Fruit fly (Drosophila melanogaster) whole organism, embryonic: Measurements from ENCODE around the gene Fife.

ENCODE experiments used
- Adf1 ChIP-seq: fragments of 200-800 bp; sonication (Bioruptor generic); IDR thresholded peaks from 2 replicates; pipeline ENCODE4 v1.3.6; 2022; ENCODE audit warnings: missing biosample characterization, missing genetic modification characterization
- CG10543 ChIP-seq: fragments of 200-800 bp; sonication (Bioruptor generic); optimal IDR thresholded peaks from 3 replicates; lab custom pipeline; 2017; ENCODE audit warnings: missing biosample characterization, mild to moderate bottlenecking, missing genetic modification characterization, moderate library complexity
- CG13424 ChIP-seq: fragments of 200-800 bp; sonication (Bioruptor generic); optimal IDR thresholded peaks from 2 replicates; lab custom pipeline; 2019; ENCODE audit warnings: missing biosample characterization, mild to moderate bottlenecking, missing genetic modification characterization, moderate library complexity
- CG13894 ChIP-seq: fragments of 200-800 bp; sonication (Bioruptor generic); optimal IDR thresholded peaks from 3 replicates; lab custom pipeline; 2018; ENCODE audit warnings: missing biosample characterization, mild to moderate bottlenecking, missing genetic modification characterization, moderate library complexity
- CG14667 ChIP-seq: fragments of 200-800 bp; sonication (Bioruptor generic); IDR thresholded peaks from 2 replicates; pipeline ENCODE4 v1.3.6; 2022; ENCODE audit warnings: missing biosample characterization, missing genetic modification characterization
- CG14860 ChIP-seq: fragments of 200-800 bp; sonication (Bioruptor generic); IDR thresholded peaks from 3 replicates; pipeline ENCODE4 v1.3.6; 2022; ENCODE audit warnings: missing biosample characterization, missing genetic modification characterization; ENCODE audit not compliant: partially characterized antibody
- CG1603 ChIP-seq: fragments of 200-800 bp; sonication (Bioruptor generic); optimal IDR thresholded peaks from 2 replicates; lab custom pipeline; 2019; ENCODE audit warnings: missing biosample characterization, mild to moderate bottlenecking, missing genetic modification characterization, moderate library complexity
- CG16779 ChIP-seq: fragments of 200-800 bp; sonication (Bioruptor generic); IDR thresholded peaks from 2 replicates; pipeline ENCODE4 v1.3.6; 2022; ENCODE audit warnings: missing biosample characterization, missing genetic modification characterization
- CG16863 ChIP-seq: fragments of 200-800 bp; sonication (Bioruptor generic); optimal IDR thresholded peaks from 3 replicates; lab custom pipeline; 2016; ENCODE audit warnings: missing biosample characterization, missing genetic modification characterization
- CG1832 ChIP-seq: fragments of 200-800 bp; sonication (Bioruptor generic); optimal IDR thresholded peaks from 2 replicates; lab custom pipeline; 2017; ENCODE audit warnings: missing biosample characterization, mild to moderate bottlenecking, missing genetic modification characterization, inconsistent platforms
- CG2678 ChIP-seq: fragments of 200-800 bp; sonication (Bioruptor generic); optimal IDR thresholded peaks from 3 replicates; lab custom pipeline; 2019; ENCODE audit warnings: missing biosample characterization, mild to moderate bottlenecking, missing genetic modification characterization, moderate library complexity
- CG4404 ChIP-seq: fragments of 200-800 bp; sonication (Bioruptor generic); IDR thresholded peaks from 2 replicates; pipeline ENCODE4 v1.3.6; 2022; ENCODE audit warnings: missing biosample characterization, missing genetic modification characterization
- CG4854 ChIP-seq: fragments of 200-800 bp; sonication (Bioruptor generic); optimal IDR thresholded peaks from 2 replicates; lab custom pipeline; 2016; ENCODE audit warnings: missing biosample characterization, missing genetic modification characterization, inconsistent platforms
- CG7745 ChIP-seq: fragments of 200-800 bp; sonication (Bioruptor generic); optimal IDR thresholded peaks from 2 replicates; lab custom pipeline; 2018; ENCODE audit warnings: missing biosample characterization, mild to moderate bottlenecking, missing genetic modification characterization, moderate library complexity
- CG7786 ChIP-seq: fragments of 200-800 bp; sonication (Bioruptor generic); optimal IDR thresholded peaks from 2 replicates; lab custom pipeline; 2016; ENCODE audit warnings: missing biosample characterization, missing genetic modification characterization
- CG8478 ChIP-seq: fragments of >200 bp; optimal IDR thresholded peaks from 2 replicates; lab custom pipeline; 2018
- Camta ChIP-seq: fragments of 200-800 bp; sonication (Bioruptor generic); optimal IDR thresholded peaks from 2 replicates; lab custom pipeline; 2016; ENCODE audit warnings: missing biosample characterization, missing genetic modification characterization
- Deaf1 ChIP-seq: fragments of 200-800 bp; optimal IDR thresholded peaks from 3 replicates; lab custom pipeline; 2019; ENCODE audit warnings: missing biosample characterization, mild to moderate bottlenecking, missing genetic modification characterization, moderate library complexity
- ERR ChIP-seq: fragments of 200-800 bp; sonication (Bioruptor generic); optimal IDR thresholded peaks from 2 replicates; lab custom pipeline; 2016; ENCODE audit warnings: missing biosample characterization, missing genetic modification characterization
- Eip74EF ChIP-seq, 2 experiments: fragments of 200-800 bp in 1 of 2; fragments of >200 bp in 1 of 2; sonication (Bioruptor generic) in 1 of 2; optimal IDR thresholded peaks; 2 replicates each; lab custom pipeline; 2017 to 2019; ENCODE audit warnings: missing biosample characterization in 2 of 2, missing genetic modification characterization in 2 of 2, mild to moderate bottlenecking in 1 of 2, moderate library complexity in 1 of 2
- Elba2 ChIP-seq: fragments of 200-800 bp; sonication (Bioruptor generic); optimal IDR thresholded peaks from 3 replicates; lab custom pipeline; 2016; ENCODE audit warnings: missing biosample characterization, missing genetic modification characterization
- Hmr ChIP-seq: fragments of 200-800 bp; sonication (Bioruptor generic); optimal IDR thresholded peaks from 3 replicates; lab custom pipeline; 2017; ENCODE audit warnings: mild to moderate bottlenecking, missing biosample characterization, missing genetic modification reagents, missing genetic modification characterization
- Hr51 ChIP-seq, 2 experiments: fragments of 200-800 bp; sonication (Bioruptor generic); optimal IDR thresholded peaks; 2 replicates in 1 of 2; 3 replicates in 1 of 2; lab custom pipeline; 2016 to 2018; ENCODE audit warnings: missing biosample characterization in 2 of 2, missing genetic modification characterization in 2 of 2, mild to moderate bottlenecking in 1 of 2, moderate library complexity in 1 of 2
- Jarid2 ChIP-seq: fragments of 200-800 bp; sonication (Bioruptor generic); optimal IDR thresholded peaks from 3 replicates; lab custom pipeline; 2017; ENCODE audit warnings: mild to moderate bottlenecking, missing biosample characterization, missing genetic modification reagents, missing genetic modification characterization
- Med ChIP-seq: fragments of 200-800 bp; sonication (Bioruptor generic); peaks from one replicate; lab custom pipeline; 2016; ENCODE audit warnings: missing biosample characterization, missing genetic modification characterization, mild to moderate bottlenecking, inconsistent platforms, moderate library complexity
- abd-A ChIP-seq: fragments of 200-800 bp; sonication (Bioruptor generic); optimal IDR thresholded peaks from 3 replicates; lab custom pipeline; 2019; ENCODE audit warnings: missing biosample characterization, mild to moderate bottlenecking, missing genetic modification characterization, moderate library complexity
- ac ChIP-seq: fragments of 200-800 bp; sonication (Bioruptor generic); optimal IDR thresholded peaks from 3 replicates; lab custom pipeline; 2017; ENCODE audit warnings: missing biosample characterization, mild to moderate bottlenecking, missing genetic modification characterization
- amos ChIP-seq: fragments of 200-800 bp; sonication (Bioruptor generic); IDR thresholded peaks from 2 replicates; pipeline ENCODE4 v1.3.6; 2022; ENCODE audit warnings: missing biosample characterization, missing genetic modification characterization; ENCODE audit not compliant: partially characterized antibody
- ato ChIP-seq: fragments of 200-800 bp; sonication (Bioruptor generic); IDR thresholded peaks from 2 replicates; pipeline ENCODE4 v1.3.6; 2022; ENCODE audit warnings: missing biosample characterization, missing genetic modification characterization; ENCODE audit not compliant: partially characterized antibody
- az2 ChIP-seq: fragments of 200-800 bp; sonication (Bioruptor generic); optimal IDR thresholded peaks from 3 replicates; lab custom pipeline; 2016; ENCODE audit warnings: missing biosample characterization, missing genetic modification characterization
- bowl ChIP-seq: fragments of 200-800 bp; sonication (Bioruptor generic); IDR thresholded peaks from 2 replicates; pipeline ENCODE4 v1.3.6; 2022; ENCODE audit warnings: missing biosample characterization, missing genetic modification characterization
- br ChIP-seq: fragments of >200 bp; optimal IDR thresholded peaks from 2 replicates; lab custom pipeline; 2017
- bsh ChIP-seq, 2 experiments: fragments of 200-800 bp; sonication (Bioruptor generic); optimal IDR thresholded peaks; 2 replicates each; lab custom pipeline; 2017 to 2018; ENCODE audit warnings: mild to moderate bottlenecking in 2 of 2, missing biosample characterization in 2 of 2, missing genetic modification characterization in 2 of 2, moderate library complexity in 1 of 2
- crol ChIP-seq: fragments of 200-800 bp; sonication (Bioruptor generic); IDR thresholded peaks from 2 replicates; pipeline ENCODE4 v1.3.6; 2022; ENCODE audit warnings: missing biosample characterization, missing genetic modification characterization
- ewg ChIP-seq: fragments of 200-800 bp; sonication (Bioruptor generic); optimal IDR thresholded peaks from 3 replicates; lab custom pipeline; 2017; ENCODE audit warnings: mild to moderate bottlenecking, missing biosample characterization, missing genetic modification reagents, missing genetic modification characterization
- gfzf ChIP-seq: fragments of 200-800 bp; sonication (Bioruptor generic); optimal IDR thresholded peaks from 2 replicates; lab custom pipeline; 2016; ENCODE audit warnings: missing biosample characterization, mild to moderate bottlenecking, missing genetic modification characterization, moderate library complexity
- gro ChIP-seq: fragments of 200-800 bp; sonication (Bioruptor generic); optimal IDR thresholded peaks from 2 replicates; lab custom pipeline; 2016; ENCODE audit warnings: missing biosample characterization, missing genetic modification characterization
- nerfin-2 ChIP-seq: fragments of 200-800 bp; sonication (Bioruptor generic); IDR thresholded peaks from 2 replicates; pipeline ENCODE4 v1.3.6; 2022; ENCODE audit warnings: missing biosample characterization, missing genetic modification characterization; ENCODE audit not compliant: partially characterized antibody
- nmo ChIP-seq: fragments of 200-800 bp; sonication (Bioruptor generic); optimal IDR thresholded peaks from 2 replicates; lab custom pipeline; 2018; ENCODE audit warnings: missing biosample characterization, mild to moderate bottlenecking, missing genetic modification characterization, moderate library complexity
- pho ChIP-seq: fragments of 200-800 bp; sonication (Bioruptor generic); optimal IDR thresholded peaks from 2 replicates; lab custom pipeline; 2016; ENCODE audit warnings: missing biosample characterization, missing genetic modification characterization
- salm ChIP-seq: fragments of 200-800 bp; sonication (Bioruptor generic); optimal IDR thresholded peaks from 2 replicates; lab custom pipeline; 2018; ENCODE audit warnings: missing biosample characterization, mild to moderate bottlenecking, missing genetic modification characterization
- scrt ChIP-seq: fragments of 200-800 bp; sonication (Bioruptor generic); optimal IDR thresholded peaks from 2 replicates; lab custom pipeline; 2018; ENCODE audit warnings: missing biosample characterization, mild to moderate bottlenecking, missing genetic modification characterization, moderate library complexity
- sd ChIP-seq: fragments of 200-800 bp; sonication (Bioruptor generic); optimal IDR thresholded peaks from 3 replicates; lab custom pipeline; 2018; ENCODE audit warnings: missing biosample characterization, mild to moderate bottlenecking, missing genetic modification characterization, moderate library complexity
- sens ChIP-seq: fragments of 200-800 bp; sonication (Bioruptor generic); peaks from one replicate; lab custom pipeline; 2016; ENCODE audit warnings: missing biosample characterization, missing genetic modification characterization
- sens-2 ChIP-seq: fragments of 200-800 bp; sonication (Bioruptor generic); IDR thresholded peaks from 2 replicates; pipeline ENCODE4 v1.3.6; 2022; ENCODE audit warnings: missing biosample characterization, missing genetic modification characterization
- sr ChIP-seq: fragments of 200-800 bp; sonication (Bioruptor generic); IDR thresholded peaks from 3 replicates; pipeline ENCODE4 v1.3.6; 2022; ENCODE audit warnings: missing biosample characterization, missing genetic modification characterization
- ssp ChIP-seq: fragments of 200-800 bp; sonication (Bioruptor generic); IDR thresholded peaks from 2 replicates; pipeline ENCODE4 v1.3.6; 2022; ENCODE audit warnings: missing biosample characterization, missing genetic modification characterization

Gene Fife

DNA sequence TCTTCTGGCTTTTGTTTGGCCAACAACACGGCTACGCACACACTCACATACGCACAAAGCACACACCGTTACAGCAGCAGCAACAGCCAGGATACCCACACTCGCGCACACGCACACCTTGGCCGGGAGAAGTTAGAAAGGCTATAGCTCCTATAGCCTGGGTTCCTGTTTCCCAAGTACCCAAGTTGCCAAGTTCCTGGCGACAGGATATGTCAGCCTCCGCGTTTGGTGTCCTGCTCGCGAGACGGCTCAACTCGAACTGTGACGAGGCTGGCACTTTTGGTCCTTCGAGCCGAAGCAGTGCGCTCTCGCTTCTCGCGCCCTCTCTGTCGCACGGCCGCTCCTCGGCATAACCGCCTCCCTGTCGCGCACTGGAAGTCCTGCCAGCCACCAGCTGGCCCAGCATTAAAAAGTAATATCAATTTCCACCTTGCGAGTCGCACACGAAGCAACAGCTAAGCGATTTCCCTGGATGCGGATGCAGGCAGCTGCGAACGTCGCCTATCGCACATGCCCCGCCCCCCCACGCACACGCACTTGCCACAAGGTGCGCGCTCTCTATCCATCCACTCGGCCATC is at the start of gene Fife:
TSS of gene Fife (minus strand) at position 229 of the 579 bp plus-strand sequence.
- TF ChIP-seq abd-A (tag; lab: Kevin White, UChicago) (peak; percentile 82), CG16779 (GFP tag; lab: Robert Waterston, UW) (peak; percentile 85), crol (GFP tag; lab: Robert Waterston, UW) (peak; percentile 34; the same call in 1 of the 2 replicates), Med (GFP tag; lab: Kevin White, UChicago) (peak; percentile 66), br (no peak), CG10543 (GFP tag; lab: Kevin White, UChicago) (peak; percentile 33), Jarid2 (GFP tag; lab: Kevin White, UChicago) (peak; percentile 26), ssp (GFP tag; lab: Robert Waterston, UW) (no peak), ewg (GFP tag; lab: Kevin White, UChicago) (peak; percentile 13), amos (GFP tag; lab: Robert Waterston, UW) (0 out of 2 replicates have a peak, but pooled peaks have one; percentile 4), CG4854 (no peak), CG13894 (peak; percentile 50), CG1832 (GFP tag; lab: Kevin White, UChicago) (peak; percentile 49), CG8478 (peak; percentile 20), Adf1 (GFP tag; lab: Robert Waterston, UW) (peak; percentile 32; the same call in 1 of the 2 replicates), sens-2 (no peak), gfzf (GFP tag; lab: Kevin White, UChicago) (no peak), scrt (GFP tag; lab: Kevin White, UChicago) (peak; percentile 96), ac (peak; percentile 73), Hmr (GFP tag; lab: Kevin White, UChicago) (peak; percentile 4), Deaf1 (peak; percentile 95)

DNA sequence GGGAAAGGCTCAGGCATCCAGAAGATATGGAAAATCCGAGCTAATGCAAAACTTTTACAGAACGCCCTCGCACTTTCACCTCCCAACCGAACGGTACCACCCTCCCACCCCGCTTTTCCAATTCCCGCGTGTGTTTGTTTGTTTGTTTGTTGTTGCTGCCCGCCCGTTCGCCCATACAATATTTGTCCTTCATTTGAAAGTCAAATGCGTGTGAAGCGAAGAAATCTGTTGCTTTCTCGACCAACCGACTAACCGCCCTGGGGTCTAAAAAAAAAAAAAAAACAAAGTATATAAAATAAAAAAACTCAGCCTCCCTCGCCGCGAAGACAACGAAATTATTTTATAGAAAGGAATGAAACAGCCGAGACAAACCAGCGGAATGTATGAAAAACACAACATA is 36.9 kb upstream of the Fife start:
- no peak for TF ChIP-seq CG7786 (GFP tag; lab: Kevin White, UChicago)
- TF ChIP-seq salm (tag; lab: Kevin White, UChicago): no peak
- TF ChIP-seq crol (GFP tag; lab: Robert Waterston, UW): 0 out of 2 replicates have a peak, but pooled peaks have one; percentile 30
- peak; percentile 59 for TF ChIP-seq Med (GFP tag; lab: Kevin White, UChicago)
- TF ChIP-seq sens (GFP tag; lab: Kevin White, UChicago): no peak
- no peak for TF ChIP-seq nerfin-2 (GFP tag; lab: Robert Waterston, UW)
- TF ChIP-seq gro (GFP tag; lab: Kevin White, UChicago): no peak
- TF ChIP-seq ERR: peak; percentile 76
- no peak for TF ChIP-seq ato
- peak; percentile 64 for TF ChIP-seq sd (tag; lab: Kevin White, UChicago)
- peak; percentile 72; the same call in 2 of the 3 replicates for TF ChIP-seq sr (GFP tag; lab: Robert Waterston, UW)
- peak; percentile 5 for TF ChIP-seq CG13894

DNA sequence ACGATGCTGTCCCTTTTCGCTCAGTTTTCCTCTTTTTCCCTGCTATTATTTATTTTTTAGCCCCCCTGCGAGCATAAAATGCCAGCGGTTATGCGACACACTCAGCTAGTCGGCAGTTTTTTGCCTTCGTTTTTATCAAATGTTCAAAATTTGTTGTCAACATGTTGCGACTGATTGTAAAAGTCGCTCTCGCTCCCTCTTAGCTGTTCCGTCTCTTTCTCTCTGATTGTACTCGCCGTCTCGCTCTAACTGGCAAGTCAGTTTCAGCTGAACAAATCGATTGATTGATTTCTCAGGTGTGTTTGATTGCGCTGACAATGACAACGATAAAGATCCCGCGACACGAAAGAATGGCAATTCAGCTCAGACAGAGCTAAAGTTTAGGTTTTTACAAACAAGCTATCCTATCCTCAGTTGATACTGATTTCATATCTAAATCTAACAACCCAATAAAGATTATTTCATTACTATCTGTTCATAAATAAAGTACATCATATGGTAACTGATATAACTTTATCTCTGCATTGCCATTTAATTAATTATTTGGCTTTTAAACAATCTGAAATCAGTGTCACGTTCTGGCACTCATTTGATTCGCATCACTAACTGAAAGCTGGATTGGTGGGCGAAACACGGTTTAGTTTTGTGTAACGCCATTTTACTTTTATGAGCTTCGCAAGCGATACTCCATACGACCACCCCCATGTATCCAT is 34.4 kb upstream of the Fife start:
- TF ChIP-seq Elba2 (no peak), CG2678 (tag; lab: Kevin White, UChicago) (peak; percentile 18), Eip74EF (GFP tag; optimal IDR thresholded peaks at IDR 0.05; lab: Kevin White, UChicago) (no peak), bowl (no peak), ewg (GFP tag; lab: Kevin White, UChicago) (no peak), CG4404 (GFP tag; lab: Robert Waterston, UW) (no peak), CG7745 (tag; lab: Kevin White, UChicago) (no peak), az2 (no peak), CG14667 (GFP tag; lab: Robert Waterston, UW) (no peak), Hr51 (GFP tag; optimal IDR thresholded peaks at IDR 0.05; lab: Kevin White, UChicago) (no peak), CG14860 (GFP tag; lab: Robert Waterston, UW) (no peak), nmo (GFP tag; lab: Kevin White, UChicago) (no peak), CG1603 (tag; lab: Kevin White, UChicago) (no peak), CG13424 (tag; lab: Kevin White, UChicago) (no peak), bsh (GFP tag; optimal IDR thresholded peaks at IDR 0.05; lab: Kevin White, UChicago) (no peak), Camta (GFP tag; lab: Kevin White, UChicago) (no peak), CG16863 (GFP tag; lab: Kevin White, UChicago) (no peak), pho (GFP tag; lab: Kevin White, UChicago) (no peak)
